Worm (Caenorhabditis elegans) whole organism, mixed stage, embryonic: ENCODE measurements around the gene F36H1.3.

Experiments
- M03D4.4 ChIP-seq: sonication (generic microtip); optimal IDR thresholded peaks from 2 replicates; lab custom pipeline; 2017; ENCODE audit warnings: mild to moderate bottlenecking, missing genetic modification characterization, missing compliant biosample characterization
- blmp-1 ChIP-seq: fragments of 150-350 bp; optimal IDR thresholded peaks from 2 replicates; lab custom pipeline; 2014; ENCODE audit warnings: missing biosample characterization, missing genetic modification characterization
- ceh-39 ChIP-seq: fragments of 150-350 bp; optimal IDR thresholded peaks from 2 replicates; lab custom pipeline; 2014; ENCODE audit warnings: missing biosample characterization, missing genetic modification characterization
- ceh-43 ChIP-seq: fragments of 200-800 bp; sonication (Bioruptor generic); optimal IDR thresholded peaks from 2 replicates; lab custom pipeline; 2018; ENCODE audit warnings: mild to moderate bottlenecking, missing genetic modification characterization, moderate library complexity, missing compliant biosample characterization
- ceh-83 ChIP-seq: fragments of 200-800 bp; sonication (Bioruptor generic); optimal IDR thresholded peaks from 2 replicates; lab custom pipeline; 2018; ENCODE audit warnings: mild to moderate bottlenecking, missing genetic modification characterization, missing compliant biosample characterization
- ces-1 ChIP-seq: fragments of 150-350 bp; optimal IDR thresholded peaks from 2 replicates; lab custom pipeline; 2014; ENCODE audit warnings: missing biosample characterization, missing genetic modification reagents, missing genetic modification characterization
- cnd-1 ChIP-seq: fragments of 200-800 bp; sonication (Bioruptor generic); optimal IDR thresholded peaks from 2 replicates; lab custom pipeline; 2018; ENCODE audit warnings: mild to moderate bottlenecking, missing genetic modification characterization, missing compliant biosample characterization
- drap-1 ChIP-seq: fragments of 200-800 bp; sonication (Bioruptor generic); optimal IDR thresholded peaks from 3 replicates; lab custom pipeline; 2018; ENCODE audit warnings: mild to moderate bottlenecking, missing genetic modification characterization, missing compliant biosample characterization
- elt-1 ChIP-seq: sonication (generic microtip); optimal IDR thresholded peaks from 2 replicates; lab custom pipeline; 2017; ENCODE audit warnings: missing genetic modification characterization, mild to moderate bottlenecking, missing compliant biosample characterization, antibody characterized with exemption, moderate library complexity, borderline replicate concordance; ENCODE audit not compliant: insufficient read depth
- elt-3 ChIP-seq: fragments of 150-350 bp; optimal IDR thresholded peaks from 2 replicates; lab custom pipeline; 2014; ENCODE audit warnings: missing biosample characterization, missing genetic modification characterization
- flh-1 ChIP-seq: fragments of 200-800 bp; sonication (Bioruptor generic); optimal IDR thresholded peaks from 2 replicates; lab custom pipeline; 2018; ENCODE audit warnings: mild to moderate bottlenecking, missing genetic modification characterization, moderate library complexity, missing compliant biosample characterization
- ham-2 ChIP-seq: fragments of 200-800 bp; sonication (Bioruptor generic); optimal IDR thresholded peaks from 2 replicates; lab custom pipeline; 2018; ENCODE audit warnings: mild to moderate bottlenecking, missing genetic modification characterization, missing compliant biosample characterization
- hlh-1 ChIP-seq: fragments of 150-350 bp; optimal IDR thresholded peaks from 2 replicates; lab custom pipeline; 2014; ENCODE audit warnings: missing biosample characterization, missing genetic modification reagents, missing genetic modification characterization
- lin-13 ChIP-seq: fragments of 150-350 bp; optimal IDR thresholded peaks from 2 replicates; lab custom pipeline; 2014; ENCODE audit warnings: missing biosample characterization, missing genetic modification characterization
- lin-32 ChIP-seq: fragments of 200-800 bp; sonication (Bioruptor generic); optimal IDR thresholded peaks from 2 replicates; lab custom pipeline; 2018; ENCODE audit warnings: mild to moderate bottlenecking, missing genetic modification characterization, missing compliant biosample characterization
- lsy-2 ChIP-seq: fragments of 150-350 bp; optimal IDR thresholded peaks from 2 replicates; lab custom pipeline; 2014; ENCODE audit warnings: missing biosample characterization, missing genetic modification characterization
- mab-5 ChIP-seq: fragments of 150-350 bp; optimal IDR thresholded peaks from 2 replicates; lab custom pipeline; 2014; ENCODE audit warnings: missing biosample characterization, missing genetic modification characterization
- mep-1 ChIP-seq: fragments of 150-350 bp; optimal IDR thresholded peaks from 2 replicates; lab custom pipeline; 2017; ENCODE audit warnings: missing biosample characterization, missing genetic modification reagents, missing genetic modification characterization, inconsistent platforms
- mls-2 ChIP-seq: sonication (generic microtip); optimal IDR thresholded peaks from 2 replicates; lab custom pipeline; 2016; ENCODE audit warnings: mild to moderate bottlenecking, missing genetic modification characterization, moderate library complexity, missing compliant biosample characterization
- nhr-12 ChIP-seq: fragments of 150-350 bp; optimal IDR thresholded peaks from 2 replicates; lab custom pipeline; 2014; ENCODE audit warnings: missing biosample characterization, missing genetic modification characterization
- nhr-2 ChIP-seq: fragments of 150-350 bp; optimal IDR thresholded peaks from 2 replicates; lab custom pipeline; 2014; ENCODE audit warnings: missing biosample characterization, missing genetic modification characterization
- nhr-237 ChIP-seq: fragments of 150-350 bp; optimal IDR thresholded peaks from 2 replicates; lab custom pipeline; 2014; ENCODE audit warnings: missing biosample characterization, missing genetic modification characterization
- nhr-28 ChIP-seq: fragments of 150-350 bp; optimal IDR thresholded peaks from 2 replicates; lab custom pipeline; 2014; ENCODE audit warnings: missing biosample characterization, missing genetic modification characterization
- nhr-76 ChIP-seq: sonication (generic microtip); optimal IDR thresholded peaks from 2 replicates; lab custom pipeline; 2017; ENCODE audit warnings: missing biosample characterization, missing genetic modification characterization
- pha-4 ChIP-seq: fragments of 150-350 bp; optimal IDR thresholded peaks from 2 replicates; lab custom pipeline; 2018; ENCODE audit warnings: missing biosample characterization, missing genetic modification reagents, missing genetic modification characterization
- sem-2 ChIP-seq: fragments of 200-800 bp; sonication (Bioruptor generic); optimal IDR thresholded peaks from 2 replicates; lab custom pipeline; 2018; ENCODE audit warnings: mild to moderate bottlenecking, missing genetic modification characterization, missing compliant biosample characterization
- sptf-1 ChIP-seq: sonication (generic microtip); optimal IDR thresholded peaks from 2 replicates; lab custom pipeline; 2017; ENCODE audit warnings: mild to moderate bottlenecking, missing genetic modification characterization, moderate library complexity, missing compliant biosample characterization
- tbx-8 ChIP-seq: fragments of 200-800 bp; sonication (Bioruptor generic); optimal IDR thresholded peaks from 2 replicates; lab custom pipeline; 2018; ENCODE audit warnings: mild to moderate bottlenecking, missing genetic modification characterization, moderate library complexity, missing compliant biosample characterization
- unc-120 ChIP-seq: sonication (generic microtip); optimal IDR thresholded peaks from 2 replicates; lab custom pipeline; 2017; ENCODE audit warnings: missing genetic modification characterization, missing compliant biosample characterization; ENCODE audit not compliant: poor library complexity, severe bottlenecking
- unc-39 ChIP-seq: fragments of 150-350 bp; optimal IDR thresholded peaks from 2 replicates; lab custom pipeline; 2014; ENCODE audit warnings: missing biosample characterization, missing genetic modification characterization
- unc-62 ChIP-seq: fragments of 150-350 bp; optimal IDR thresholded peaks from 2 replicates; lab custom pipeline; 2014; ENCODE audit warnings: missing biosample characterization, missing genetic modification reagents, missing genetic modification characterization
- zip-8 ChIP-seq: fragments of 150-350 bp; optimal IDR thresholded peaks from 2 replicates; lab custom pipeline; 2014; ENCODE audit warnings: missing biosample characterization, missing genetic modification characterization
- ztf-11 ChIP-seq: fragments of 150-350 bp; optimal IDR thresholded peaks from 2 replicates; lab custom pipeline; 2014; ENCODE audit warnings: missing biosample characterization, missing genetic modification characterization

F36H1.3 gene

DNA sequence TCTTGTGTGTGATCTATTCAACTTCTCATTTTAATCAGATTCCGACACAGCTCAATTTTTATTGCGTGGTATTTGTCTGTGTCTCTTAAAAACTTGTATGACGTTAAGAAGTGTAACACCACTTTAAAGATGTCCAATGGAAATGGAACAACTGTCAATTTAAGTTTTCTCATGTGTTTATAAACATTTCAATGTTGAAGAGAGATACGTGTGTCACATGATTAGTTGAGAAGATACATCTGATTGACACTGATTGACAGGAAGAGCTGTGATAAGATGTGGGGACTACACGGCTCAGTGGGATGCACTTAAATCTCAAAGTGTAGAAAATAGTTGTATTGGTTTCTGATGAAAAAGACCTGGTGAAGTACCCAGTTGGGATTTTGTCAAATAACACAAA, 18.4 kb downstream of the F36H1.3 start (continued):
- TF ChIP-seq ham-2 (GFP tag; lab: Kevin White, UChicago), result no peak

DNA sequence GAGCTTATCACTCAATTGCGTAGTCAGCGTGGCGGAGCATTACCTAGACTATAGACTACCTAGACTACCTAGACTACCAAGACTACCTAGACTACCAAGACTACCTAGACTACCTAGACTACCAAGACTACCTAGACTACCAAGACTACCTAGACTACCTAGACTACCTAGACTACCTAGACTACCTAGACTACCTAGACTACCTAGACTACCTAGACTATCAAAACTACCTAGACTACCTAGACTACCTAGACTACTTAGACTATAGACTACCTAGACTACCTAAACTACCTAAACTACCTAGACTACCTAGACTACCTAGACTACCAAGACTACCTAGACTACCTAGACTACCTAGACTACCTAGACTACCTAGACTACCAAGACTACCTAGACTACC, 21.0 kb downstream of the F36H1.3 start:
- TF ChIP-seq tbx-8 (GFP tag; lab: Kevin White, UChicago), result peak; percentile 16
- TF ChIP-seq sptf-1 (tag; lab: Kevin White, UChicago), result peak; percentile 80

- no peak for TF ChIP-seq nhr-2 (tag; lab: Kevin White, UChicago)
- no peak for TF ChIP-seq cnd-1 (tag; lab: Kevin White, UChicago)
- no peak for TF ChIP-seq nhr-76
- no peak for TF ChIP-seq blmp-1
- no peak for TF ChIP-seq sptf-1 (tag; lab: Kevin White, UChicago)
- no peak for TF ChIP-seq ceh-39
- TF ChIP-seq M03D4.4 (tag; lab: Kevin White, UChicago), result no peak
- no peak for TF ChIP-seq nhr-12 (tag; lab: Kevin White, UChicago)
- no peak for TF ChIP-seq zip-8 (tag; lab: Kevin White, UChicago)
- TF ChIP-seq elt-1 (tag; lab: Kevin White, UChicago), result no peak
- TF ChIP-seq unc-39 (tag; lab: Kevin White, UChicago), result no peak
- no peak for TF ChIP-seq unc-120 (tag; lab: Kevin White, UChicago)
- no peak for TF ChIP-seq nhr-237 (tag; lab: Kevin White, UChicago)
- no peak for TF ChIP-seq elt-3 (tag; lab: Kevin White, UChicago)
- no peak for TF ChIP-seq pha-4 (tag; lab: Kevin White, UChicago)
- TF ChIP-seq ces-1 (GFP tag; lab: Kevin White, UChicago), result no peak
- TF ChIP-seq lsy-2, result no peak
- TF ChIP-seq ztf-11, result no peak
- no peak for TF ChIP-seq hlh-1 (tag; lab: Kevin White, UChicago)
- TF ChIP-seq, all 35 proteins: peak for 0
Observed at ce11 chrIV:11078482-11078881, 28.6 kb downstream of the F36H1.3 start, which contains the start of gene Y5F2A.4. Gene Y5F2A.4 (minus strand): TSS chrIV:11078582.

DNA sequence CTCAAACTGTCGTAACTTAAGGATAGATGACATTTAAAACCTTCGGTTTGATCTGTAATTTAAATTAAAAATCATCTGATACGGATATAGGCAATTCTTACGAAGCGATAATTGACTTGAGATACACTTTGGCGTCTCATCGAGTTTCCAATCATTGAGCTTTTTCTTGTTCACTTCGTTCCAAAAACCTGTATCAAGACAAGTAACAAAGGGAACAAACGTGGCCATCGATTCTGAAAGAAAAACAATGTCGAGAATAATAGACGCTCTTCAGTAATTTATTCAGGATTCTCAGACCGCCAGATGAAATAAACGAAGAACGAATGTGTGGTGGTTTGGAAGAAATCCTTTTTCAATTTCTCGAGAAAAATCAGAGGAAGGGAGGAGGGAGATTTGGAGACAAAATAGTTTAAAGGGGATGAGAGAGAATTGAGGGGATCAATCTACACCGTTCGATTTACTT, 30.9 kb downstream of the F36H1.3 start, which contains the start of gene atg-7:
atg-7 (minus strand) TSS at position 233 of the 463 bp plus-strand sequence.
- TF ChIP-seq ham-2 (GFP tag; lab: Kevin White, UChicago) (no peak), ces-1 (GFP tag; lab: Kevin White, UChicago) (peak; percentile 14), lin-32 (GFP tag; lab: Kevin White, UChicago) (no peak), hlh-1 (tag; lab: Kevin White, UChicago) (no peak), unc-39 (tag; lab: Kevin White, UChicago) (no peak), nhr-76 (no peak), unc-62 (no peak), sem-2 (GFP tag; lab: Kevin White, UChicago) (no peak)

DNA sequence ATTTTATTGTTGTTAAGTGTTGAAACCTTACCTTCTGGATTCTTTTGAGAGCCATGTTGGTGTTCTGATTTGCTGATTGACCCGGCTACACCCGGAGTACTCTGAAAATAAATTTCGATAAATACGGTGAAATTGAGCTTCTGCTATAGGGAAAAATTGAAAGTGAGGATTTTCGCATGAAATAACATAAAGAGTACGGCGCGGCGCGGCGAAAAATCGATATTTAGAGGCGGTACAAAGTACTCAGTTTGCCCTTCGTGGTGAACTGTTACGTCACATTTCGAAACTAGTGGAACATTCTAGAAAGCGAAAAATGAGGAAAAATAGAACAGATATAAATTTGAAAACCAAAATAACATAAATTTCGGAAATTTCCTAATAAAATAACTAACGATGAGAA, 32.2 kb downstream of the F36H1.3 start, which contains the start of gene let-70:
let-70 (minus strand) TSS at position 101 of the 400 bp plus-strand sequence.
- TF ChIP-seq mep-1 (tag; lab: Kevin White, UChicago) (no peak), zip-8 (tag; lab: Kevin White, UChicago) (peak; percentile 14)

DNA sequence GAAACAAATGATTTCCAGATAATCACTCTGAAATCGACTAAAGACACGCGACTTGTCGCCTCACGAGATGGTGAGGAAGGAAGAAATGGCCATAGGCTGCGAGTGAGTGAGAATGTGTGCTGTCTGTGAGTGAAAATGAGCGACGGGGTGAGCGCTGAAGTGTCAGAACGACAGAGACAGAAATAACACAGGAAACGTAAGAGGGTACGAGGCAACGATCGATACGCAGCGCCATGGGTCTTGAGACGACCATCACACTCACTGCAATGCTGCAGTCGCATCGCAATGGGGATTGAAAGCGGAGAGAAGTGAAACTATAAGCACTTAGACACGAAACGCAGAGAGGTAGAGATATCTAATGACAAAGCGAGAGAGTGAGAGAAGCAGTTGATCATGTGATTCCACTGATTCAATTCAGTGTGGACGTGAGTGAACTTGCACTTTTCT, 32.9 kb downstream of the F36H1.3 start:
- TF ChIP-seq ces-1 (GFP tag; lab: Kevin White, UChicago) (peak; percentile 95), sem-2 (GFP tag; lab: Kevin White, UChicago) (no peak), unc-120 (tag; lab: Kevin White, UChicago) (peak; percentile 67), M03D4.4 (tag; lab: Kevin White, UChicago) (peak; percentile 32), sptf-1 (tag; lab: Kevin White, UChicago) (peak; percentile 56), ceh-43 (GFP tag; lab: Kevin White, UChicago) (no peak), ham-2 (GFP tag; lab: Kevin White, UChicago) (peak; percentile 85), blmp-1 (peak; percentile 54), drap-1 (GFP tag; lab: Kevin White, UChicago) (peak; percentile 72), nhr-237 (tag; lab: Kevin White, UChicago) (peak; percentile 88), mab-5 (tag; lab: Kevin White, UChicago) (no peak), pha-4 (tag; lab: Kevin White, UChicago) (peak; percentile 83), nhr-12 (tag; lab: Kevin White, UChicago) (no peak), unc-62 (peak; percentile 90), elt-3 (tag; lab: Kevin White, UChicago) (peak; percentile 13), ztf-11 (peak; percentile 69), ceh-83 (no peak), lsy-2 (peak; percentile 81), unc-39 (tag; lab: Kevin White, UChicago) (no peak), nhr-28 (no peak), mep-1 (tag; lab: Kevin White, UChicago) (peak; percentile 82), mls-2 (tag; lab: Kevin White, UChicago) (peak; percentile 60), hlh-1 (tag; lab: Kevin White, UChicago) (peak; percentile 46), ceh-39 (no peak), lin-13 (tag; lab: Kevin White, UChicago) (peak; percentile 37), flh-1 (GFP tag; lab: Kevin White, UChicago) (no peak), cnd-1 (tag; lab: Kevin White, UChicago) (peak; percentile 5)
